Fruit fly (Drosophila melanogaster) whole organism, wandering third instar larva: ENCODE results near the gene CG14877.

ENCODE experiments used
- Abd-B ChIP-seq: fragments of >200 bp; optimal IDR thresholded peaks from 2 replicates; lab custom pipeline; 2017; ENCODE audit warnings: missing biosample characterization, missing genetic modification characterization
- Hr78 ChIP-seq: fragments of >200 bp; optimal IDR thresholded peaks from 2 replicates; lab custom pipeline; 2017; ENCODE audit warnings: missing biosample characterization, missing genetic modification characterization
- OdsH ChIP-seq: fragments of 200-800 bp; sonication (Bioruptor generic); optimal IDR thresholded peaks from 2 replicates; lab custom pipeline; 2016; ENCODE audit warnings: missing biosample characterization, mild to moderate bottlenecking, missing genetic modification characterization
- br ChIP-seq: fragments of 200-800 bp; sonication (Bioruptor generic); optimal IDR thresholded peaks from 2 replicates; lab custom pipeline; 2016; ENCODE audit warnings: missing biosample characterization, missing genetic modification characterization
- pan ChIP-seq: fragments of >200 bp; optimal IDR thresholded peaks from 2 replicates; lab custom pipeline; 2017
- sage ChIP-seq: fragments of 200-800 bp; sonication (Bioruptor generic); optimal IDR thresholded peaks from 2 replicates; lab custom pipeline; 2016; ENCODE audit warnings: missing biosample characterization, mild to moderate bottlenecking, missing genetic modification characterization
- sv ChIP-seq: fragments of 200-800 bp; sonication (Bioruptor generic); optimal IDR thresholded peaks from 3 replicates; lab custom pipeline; 2016; ENCODE audit warnings: missing biosample characterization, missing genetic modification characterization
- usp ChIP-seq: fragments of >200 bp; optimal IDR thresholded peaks from 2 replicates; lab custom pipeline; 2017; ENCODE audit warnings: missing biosample characterization, missing genetic modification characterization
- woc ChIP-seq: sonication (Bioruptor generic); optimal IDR thresholded peaks from 2 replicates; lab custom pipeline; 2016; ENCODE audit warnings: missing biosample characterization, mild to moderate bottlenecking, missing genetic modification characterization

DNA sequence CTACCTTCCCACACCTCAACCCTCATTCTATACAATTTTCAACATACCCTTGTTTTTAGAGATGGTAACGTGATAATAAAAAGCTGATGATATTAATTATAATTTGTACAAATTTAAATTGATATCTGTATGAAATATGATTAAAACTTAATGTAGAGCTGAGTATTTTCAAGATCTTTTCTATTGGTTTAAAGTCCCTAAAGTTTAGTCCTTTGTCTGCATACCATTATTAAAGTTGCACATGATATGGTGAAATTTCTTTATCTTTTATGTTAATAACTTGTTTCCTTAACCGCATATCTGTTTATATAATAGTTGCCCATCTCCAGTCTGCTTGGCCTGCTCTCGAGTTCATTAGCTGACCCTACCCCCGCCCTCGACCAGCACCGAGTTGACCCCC is 2.4 kb upstream of the CG14877 start:
- no peak for TF ChIP-seq br (GFP tag; lab: Kevin White, UChicago)
- no peak for TF ChIP-seq usp (GFP tag; lab: Kevin White, UChicago)
- no peak for TF ChIP-seq Abd-B
- peak; percentile 18 for TF ChIP-seq OdsH (GFP tag; lab: Kevin White, UChicago)
- no peak for TF ChIP-seq sv
- TF ChIP-seq woc (GFP tag; lab: Kevin White, UChicago), result no peak
- no peak for TF ChIP-seq sage (GFP tag; lab: Kevin White, UChicago)
- TF ChIP-seq pan (lab: Kevin White, UChicago), result no peak
- no peak for TF ChIP-seq Hr78 (GFP tag; lab: Kevin White, UChicago)
